Worm (Caenorhabditis elegans): Measurements from ENCODE around the gene T12D8.10.

- TF ChIP-seq ttx-3 (tag; optimal IDR thresholded peaks at IDR 0.05): no peak
- TF ChIP-seq tbx-2 (tag; optimal IDR thresholded peaks at IDR 0.05): no peak
- no peak for TF ChIP-seq ceh-31 (tag; optimal IDR thresholded peaks at IDR 0.05)
- no peak for TF ChIP-seq ets-4 (tag; optimal IDR thresholded peaks at IDR 0.05)
- no peak for TF ChIP-seq ceh-2 (tag; optimal IDR thresholded peaks at IDR 0.05)
- no peak for TF ChIP-seq F13H6.1 (tag; optimal IDR thresholded peaks at IDR 0.05)
- no peak for TF ChIP-seq nhr-11 (tag; optimal IDR thresholded peaks at IDR 0.05)
- no peak for TF ChIP-seq ceh-22 (tag; optimal IDR thresholded peaks at IDR 0.05)
These were observed 41.1 kb upstream of the T12D8.10 start for ce11 chrIII:13683275-13683674.

Measured in whole organism, late embryonic.